Fruit fly (Drosophila melanogaster): ENCODE results near the gene CG32755.

CG32755 gene

dm6 chrX:5989368-5989767 lies 39.3 kb downstream of the CG32755 start (continued):
- TF ChIP-seq CG10979 (tag; optimal IDR thresholded peaks at IDR 0.05) (peak; percentile 58), otp (GFP tag; IDR thresholded peaks at IDR 0.05) (peak; percentile 55; the same call in 1 of the 3 replicates), klu (GFP tag; IDR thresholded peaks at IDR 0.05) (no peak), ind (GFP tag; optimal IDR thresholded peaks at IDR 0.05) (peak; percentile 10), bcd (GFP tag; optimal IDR thresholded peaks at IDR 0.05) (peak; percentile 6), odd (GFP tag; optimal IDR thresholded peaks at IDR 0.05) (peak; percentile 31), pho (GFP tag; optimal IDR thresholded peaks at IDR 0.05) (no peak), grn (GFP tag; optimal IDR thresholded peaks at IDR 0.05) (no peak), esg (GFP tag; conservative IDR thresholded peaks at IDR 0.05) (0 out of 2 replicates have a peak, but pooled peaks have one; percentile 14), her (GFP tag; optimal IDR thresholded peaks at IDR 0.05) (no peak), CG11085 (GFP tag; IDR thresholded peaks at IDR 0.05) (no peak), CG12942 (GFP tag; optimal IDR thresholded peaks at IDR 0.05) (no peak), sob (GFP tag; IDR thresholded peaks at IDR 0.05) (0 out of 2 replicates have a peak, but pooled peaks have one; percentile 9), CG3847 (GFP tag; IDR thresholded peaks at IDR 0.05) (no peak), ash1 (GFP tag; optimal IDR thresholded peaks at IDR 0.05) (no peak), CG7556 (GFP tag; optimal IDR thresholded peaks at IDR 0.05) (peak; percentile 46), Ptx1 (GFP tag; IDR thresholded peaks at IDR 0.05) (peak; percentile 66), pb (GFP tag; optimal IDR thresholded peaks at IDR 0.05) (no peak), CG13775 (GFP tag; optimal IDR thresholded peaks at IDR 0.05) (peak; percentile 7), sens-2 (GFP tag; IDR thresholded peaks at IDR 0.05) (no peak), pan (optimal IDR thresholded peaks at IDR 0.05) (no peak), pan (GFP tag; optimal IDR thresholded peaks at IDR 0.05 in 1 of 2, IDR thresholded peaks at IDR 0.05 in 1 of 2) (peak in 1 of 2 experiments; percentile 76), CG8359 (GFP tag; optimal IDR thresholded peaks at IDR 0.05; ENCODE audit: borderline replicate concordance) (no peak), tap (tag; optimal IDR thresholded peaks at IDR 0.05) (peak; percentile 51), Antp (GFP tag; optimal IDR thresholded peaks at IDR 0.05) (no peak), zfh2 (GFP tag; optimal IDR thresholded peaks at IDR 0.05) (no peak), CG2116 (GFP tag; optimal IDR thresholded peaks at IDR 0.05) (peak; percentile 9), Mes4 (GFP tag; optimal IDR thresholded peaks at IDR 0.05) (no peak), CG1024 (GFP tag; IDR thresholded peaks at IDR 0.05) (no peak), CG6791 (GFP tag; IDR thresholded peaks at IDR 0.05; ENCODE audit: partially characterized antibody) (no peak), CG10366 (GFP tag; IDR thresholded peaks at IDR 0.05) (peak; percentile 65), CG14710 (tag; optimal IDR thresholded peaks at IDR 0.05) (peak; percentile 13), CG3995 (GFP tag; optimal IDR thresholded peaks at IDR 0.05) (no peak), CG7271 (tag; optimal IDR thresholded peaks at IDR 0.05) (no peak), lab (GFP tag; optimal IDR thresholded peaks at IDR 0.05) (peak; percentile 50), Hr3 (GFP tag; optimal IDR thresholded peaks at IDR 0.05) (no peak), B-H1 (GFP tag; IDR thresholded peaks at IDR 0.05) (no peak; the same call in 2 of the 3 replicates), CG10274 (GFP tag; optimal IDR thresholded peaks at IDR 0.05) (no peak), CG14050 (GFP tag; IDR thresholded peaks at IDR 0.05) (peak; percentile 40; the same call in 2 of the 3 replicates), CG12104 (GFP tag; optimal IDR thresholded peaks at IDR 0.05) (no peak), gfzf (GFP tag; optimal IDR thresholded peaks at IDR 0.05) (no peak), CG8924 (tag; optimal IDR thresholded peaks at IDR 0.05) (peak; percentile 47), CG14965 (GFP tag; optimal IDR thresholded peaks at IDR 0.05; ENCODE audit: borderline replicate concordance) (no peak), Asciz (GFP tag; optimal IDR thresholded peaks at IDR 0.05) (peak; percentile 41), bbx (GFP tag; IDR thresholded peaks at IDR 0.05; ENCODE audit: partially characterized antibody) (no peak), sna (GFP tag; IDR thresholded peaks at IDR 0.05; ENCODE audit: partially characterized antibody) (no peak), CG12219 (GFP tag; optimal IDR thresholded peaks at IDR 0.05) (peak; percentile 47), CG43689 (GFP tag; IDR thresholded peaks at IDR 0.05) (no peak), stc (GFP tag; IDR thresholded peaks at IDR 0.05) (peak; percentile 69), lola (GFP tag; optimal IDR thresholded peaks at IDR 0.05) (peak in 1 of 3 experiments; percentile 27), Atf-2 (GFP tag; optimal IDR thresholded peaks at IDR 0.05) (no peak)

Data from whole organism, embryonic.